Worm (Caenorhabditis elegans) whole organism, young adult: Measurements from ENCODE around the gene T04A6.1.

Source experiments
- F23B12.7 ChIP-seq: sonication (generic microtip); optimal IDR thresholded peaks from 2 replicates; lab custom pipeline; 2017; ENCODE audit warnings: missing genetic modification characterization, mild to moderate bottlenecking, missing compliant biosample characterization, antibody characterized with exemption, moderate library complexity; ENCODE audit not compliant: insufficient read depth
- cebp-1 ChIP-seq, 2 experiments: fragments of 200-800 bp in 1 of 2; sonication (Bioruptor generic) in 1 of 2; sonication (generic microtip) in 1 of 2; IDR thresholded peaks in 1 of 2; optimal IDR thresholded peaks in 1 of 2; 2 replicates each; pipeline versions ENCODE4 v1.3.6 to Lab custom; 2017 to 2022; ENCODE audit warnings: missing compliant biosample characterization in 2 of 2, missing genetic modification characterization in 2 of 2, mild to moderate bottlenecking in 1 of 2, missing genetic modification reagents in 1 of 2, moderate library complexity in 1 of 2
- dpl-1 ChIP-seq: fragments of 150-350 bp; optimal IDR thresholded peaks from 2 replicates; lab custom pipeline; 2014; ENCODE audit warnings: missing biosample characterization, missing genetic modification reagents, missing genetic modification characterization
- lag-1 ChIP-seq: fragments of 200-800 bp; sonication (Bioruptor generic); IDR thresholded peaks from 2 replicates; pipeline ENCODE4 v1.3.6; 2022; ENCODE audit warnings: missing genetic modification reagents, missing genetic modification characterization, missing compliant biosample characterization
- mel-28 ChIP-seq: sonication (generic microtip); optimal IDR thresholded peaks from 2 replicates; lab custom pipeline; 2016; ENCODE audit warnings: borderline replicate concordance, mild to moderate bottlenecking, missing genetic modification characterization, missing compliant biosample characterization
- snpc-4 ChIP-seq, 5 experiments: fragments of 150-350 bp in 1 of 5; sonication (generic microtip) in 4 of 5; optimal IDR thresholded peaks; 2 replicates each; lab custom pipeline; 2014 to 2018; ENCODE audit warnings: missing genetic modification characterization in 5 of 5, missing biosample characterization in 3 of 5, antibody characterized with exemption in 2 of 5, mild to moderate bottlenecking in 2 of 5, missing compliant biosample characterization in 2 of 5, missing genotype in 2 of 5, moderate library complexity in 2 of 5, missing genetic modification reagents in 1 of 5

ce11 chrIII:7661162-7661561 is 44.8 kb downstream of the T04A6.1 start:
- TF ChIP-seq dpl-1 (GFP tag; lab: Kevin White, UChicago) (no peak), cebp-1 (GFP tag; IDR thresholded peaks at IDR 0.05; lab: Robert Waterston, UW) (no peak), cebp-1 (tag; optimal IDR thresholded peaks at IDR 0.05; lab: Kevin White, UChicago) (no peak), lag-1 (GFP tag; lab: Robert Waterston, UW) (no peak), F23B12.7 (tag; lab: Kevin White, UChicago) (no peak), mel-28 (tag; lab: Kevin White, UChicago) (no peak), snpc-4 (GFP tag; optimal IDR thresholded peaks at IDR 0.05; lab: Kevin White, UChicago) (no peak), snpc-4 (tag; optimal IDR thresholded peaks at IDR 0.05; lab: Kevin White, UChicago) (no peak)
